Worm (Caenorhabditis elegans) whole organism, late embryonic: Measurements from ENCODE around the gene mca-3.

Source experiments
- K09A11.1 ChIP-seq: sonication (generic microtip); optimal IDR thresholded peaks from 2 replicates; lab custom pipeline; 2017; ENCODE audit warnings: antibody characterized with exemption, mild to moderate bottlenecking, missing genetic modification characterization, missing compliant biosample characterization; ENCODE audit not compliant: insufficient read depth
- T23F11.4 ChIP-seq: fragments of 200-800 bp; sonication (Bioruptor generic); optimal IDR thresholded peaks from 2 replicates; lab custom pipeline; 2018; ENCODE audit warnings: mild to moderate bottlenecking, missing genetic modification characterization, missing compliant biosample characterization
- Y22D7AL.16 ChIP-seq: sonication (generic microtip); optimal IDR thresholded peaks from 2 replicates; lab custom pipeline; 2016; ENCODE audit warnings: missing genetic modification characterization, missing compliant biosample characterization
- ama-1 ChIP-seq: fragments of 150-350 bp; optimal IDR thresholded peaks from 2 replicates; lab custom pipeline; 2014
- ceh-24 ChIP-seq: sonication (generic microtip); optimal IDR thresholded peaks from 2 replicates; lab custom pipeline; 2016; ENCODE audit warnings: mild to moderate bottlenecking, missing genetic modification characterization, missing compliant biosample characterization
- ceh-30 ChIP-seq: fragments of 150-350 bp; optimal IDR thresholded peaks from 2 replicates; lab custom pipeline; 2014; ENCODE audit warnings: missing biosample characterization, missing genetic modification characterization
- ceh-34 ChIP-seq: sonication (generic microtip); optimal IDR thresholded peaks from 2 replicates; lab custom pipeline; 2016; ENCODE audit warnings: mild to moderate bottlenecking, missing genetic modification characterization, missing compliant biosample characterization
- ceh-48 ChIP-seq: sonication (generic microtip); optimal IDR thresholded peaks from 2 replicates; lab custom pipeline; 2016; ENCODE audit warnings: missing genetic modification characterization, inconsistent platforms, missing compliant biosample characterization
- elt-2 ChIP-seq: sonication (generic microtip); optimal IDR thresholded peaks from 2 replicates; lab custom pipeline; 2016; ENCODE audit warnings: missing genetic modification reagents, missing genetic modification characterization, missing compliant biosample characterization
- ets-4 ChIP-seq: sonication (generic microtip); optimal IDR thresholded peaks from 2 replicates; lab custom pipeline; 2016; ENCODE audit warnings: missing genetic modification characterization, missing compliant biosample characterization
- gmeb-2 ChIP-seq: sonication (generic microtip); optimal IDR thresholded peaks from 2 replicates; lab custom pipeline; 2016; ENCODE audit warnings: missing genetic modification characterization, inconsistent platforms, missing compliant biosample characterization
- hlh-13 ChIP-seq: fragments of 200-800 bp; sonication (Bioruptor generic); optimal IDR thresholded peaks from 2 replicates; lab custom pipeline; 2018; ENCODE audit warnings: mild to moderate bottlenecking, missing genetic modification characterization, missing compliant biosample characterization
- hlh-30 ChIP-seq: sonication (generic microtip); optimal IDR thresholded peaks from 2 replicates; lab custom pipeline; 2017; ENCODE audit warnings: antibody characterized with exemption, missing genetic modification characterization, missing compliant biosample characterization; ENCODE audit not compliant: insufficient read depth
- hlh-6 ChIP-seq: sonication (generic microtip); optimal IDR thresholded peaks from 2 replicates; lab custom pipeline; 2016; ENCODE audit warnings: missing genotype, missing genetic modification characterization, missing compliant biosample characterization
- lim-6 ChIP-seq: sonication (generic microtip); optimal IDR thresholded peaks from 2 replicates; lab custom pipeline; 2016; ENCODE audit warnings: missing genetic modification characterization, missing compliant biosample characterization
- lin-11 ChIP-seq: fragments of 200-800 bp; sonication (Bioruptor generic); optimal IDR thresholded peaks from 2 replicates; lab custom pipeline; 2018; ENCODE audit warnings: mild to moderate bottlenecking, missing genetic modification characterization, missing compliant biosample characterization
- mec-3 ChIP-seq: sonication (generic microtip); optimal IDR thresholded peaks from 2 replicates; lab custom pipeline; 2016; ENCODE audit warnings: borderline replicate concordance, missing genetic modification characterization, missing compliant biosample characterization
- nhr-232 ChIP-seq: sonication (generic microtip); optimal IDR thresholded peaks from 2 replicates; lab custom pipeline; 2016; ENCODE audit warnings: missing genetic modification characterization, missing compliant biosample characterization
- npax-4 ChIP-seq: sonication (generic microtip); optimal IDR thresholded peaks from 2 replicates; lab custom pipeline; 2016; ENCODE audit warnings: missing genetic modification characterization, missing compliant biosample characterization
- pat-9 ChIP-seq: fragments of 200-800 bp; sonication (Bioruptor generic); optimal IDR thresholded peaks from 2 replicates; lab custom pipeline; 2018; ENCODE audit warnings: mild to moderate bottlenecking, missing genetic modification characterization, moderate library complexity, missing compliant biosample characterization
- pha-2 ChIP-seq: sonication (generic microtip); optimal IDR thresholded peaks from 2 replicates; lab custom pipeline; 2017; ENCODE audit warnings: mild to moderate bottlenecking, missing genetic modification characterization, missing compliant biosample characterization
- pha-4 ChIP-seq: fragments of 150-350 bp; optimal IDR thresholded peaks from 2 replicates; lab custom pipeline; 2018; ENCODE audit warnings: missing biosample characterization, missing genetic modification reagents, missing genetic modification characterization
- pqm-1 ChIP-seq: sonication (generic microtip); optimal IDR thresholded peaks from 2 replicates; lab custom pipeline; 2016; ENCODE audit warnings: missing genetic modification characterization, missing compliant biosample characterization
- pros-1 ChIP-seq: fragments of 150-350 bp; optimal IDR thresholded peaks from 2 replicates; lab custom pipeline; 2014; ENCODE audit warnings: missing biosample characterization, missing genetic modification reagents, missing genetic modification characterization
- ref-2 ChIP-seq: sonication (generic microtip); optimal IDR thresholded peaks from 2 replicates; lab custom pipeline; 2016; ENCODE audit warnings: missing genetic modification characterization, missing compliant biosample characterization
- rnt-1 ChIP-seq: sonication (generic microtip); optimal IDR thresholded peaks from 2 replicates; lab custom pipeline; 2016; ENCODE audit warnings: missing genetic modification characterization, missing compliant biosample characterization
- tbx-7 ChIP-seq: sonication (generic microtip); optimal IDR thresholded peaks from 2 replicates; lab custom pipeline; 2016; ENCODE audit warnings: missing genotype, missing genetic modification characterization, missing compliant biosample characterization
- unc-3 ChIP-seq, 2 experiments: fragments of 200-800 bp in 1 of 2; sonication (Bioruptor generic) in 1 of 2; sonication (generic microtip) in 1 of 2; conservative IDR thresholded peaks in 1 of 2; optimal IDR thresholded peaks in 1 of 2; 2 replicates each; pipeline versions ENCODE4 v1.3.6 to Lab custom; 2016 to 2022; ENCODE audit warnings: missing compliant biosample characterization in 2 of 2, missing genetic modification characterization in 2 of 2, missing genetic modification reagents in 1 of 2
- unc-42 ChIP-seq: sonication (generic microtip); optimal IDR thresholded peaks from 2 replicates; lab custom pipeline; 2016; ENCODE audit warnings: missing genotype, missing genetic modification characterization, missing compliant biosample characterization
- unc-55 ChIP-seq: sonication (generic microtip); optimal IDR thresholded peaks from 2 replicates; lab custom pipeline; 2017; ENCODE audit warnings: missing biosample characterization, missing genetic modification reagents, missing genetic modification characterization
- unc-86 ChIP-seq: sonication (generic microtip); optimal IDR thresholded peaks from 2 replicates; lab custom pipeline; 2016; ENCODE audit warnings: missing genetic modification characterization, missing compliant biosample characterization

mca-3 gene

DNA sequence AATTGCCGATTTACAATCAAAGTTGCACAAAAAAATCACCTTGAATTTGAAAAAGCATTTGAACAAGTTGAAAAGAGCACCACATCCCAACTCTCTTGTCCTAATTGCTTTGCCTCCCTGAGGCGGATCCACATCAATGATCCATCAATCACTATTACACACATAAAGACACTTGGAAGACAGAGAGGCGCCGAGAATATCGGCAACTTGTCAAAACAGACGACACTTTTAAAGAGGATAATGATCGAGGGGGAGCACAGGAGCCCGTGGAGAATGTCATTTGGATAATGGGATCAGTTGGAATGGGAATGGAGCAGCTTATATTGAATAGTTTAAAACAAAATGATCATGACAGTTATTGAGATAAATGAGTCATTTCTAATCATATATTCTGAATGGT, 31.7 kb downstream of the mca-3 start:
- TF ChIP-seq ref-2 (no peak), ceh-30 (tag; lab: Kevin White, UChicago) (no peak), rnt-1 (tag; lab: Kevin White, UChicago) (peak; percentile 27), ceh-48 (tag; lab: Kevin White, UChicago) (no peak), Y22D7AL.16 (no peak), unc-55 (GFP tag; lab: Kevin White, UChicago) (peak; percentile 97)

- TF ChIP-seq ref-2 (no peak), ets-4 (no peak), hlh-30 (tag; lab: Kevin White, UChicago) (no peak), hlh-13 (no peak), unc-3 (GFP tag; conservative IDR thresholded peaks at IDR 0.05; lab: Robert Waterston, UW) (no peak), unc-3 (tag; optimal IDR thresholded peaks at IDR 0.05; lab: Kevin White, UChicago) (no peak), ama-1 (no peak), gmeb-2 (tag; lab: Kevin White, UChicago) (no peak), pqm-1 (no peak)
- TF ChIP-seq, all 69 proteins: peak for 0
Observed at ce11 chrIV:3097019-3097418, 35.9 kb downstream of the mca-3 start.

DNA sequence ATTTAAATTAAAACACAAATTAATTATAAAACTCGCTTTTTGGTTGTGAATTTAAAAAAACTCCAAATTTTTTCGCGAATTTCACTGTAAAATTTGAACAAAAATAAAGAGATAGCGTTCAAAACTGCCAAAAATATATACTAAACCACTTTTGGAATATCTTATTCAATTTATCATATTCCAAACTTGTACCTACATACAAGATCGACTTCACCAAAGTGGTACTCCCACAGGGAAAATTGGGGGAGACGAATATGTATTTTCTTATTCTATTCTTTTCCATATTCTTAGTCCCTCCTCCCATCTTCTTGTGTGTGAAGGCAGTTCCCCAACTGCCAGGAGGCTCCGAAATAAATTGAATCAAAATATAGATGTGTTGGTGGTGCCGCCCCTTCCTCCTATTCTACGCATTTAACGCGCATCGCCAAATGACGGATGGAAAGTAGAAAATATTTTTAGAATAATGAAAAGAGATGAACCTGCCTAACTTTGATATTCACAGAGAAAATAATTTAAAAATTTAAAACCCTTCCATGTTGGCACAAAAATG, 36.9 kb downstream of the mca-3 start:
- TF ChIP-seq pha-2 (tag; lab: Kevin White, UChicago): no peak
- TF ChIP-seq unc-42 (tag; lab: Kevin White, UChicago): peak; percentile 71
- TF ChIP-seq lin-11: no peak

ce11 chrIV:3092978-3093377, 40.0 kb downstream of the mca-3 start:
- no peak for TF ChIP-seq unc-3 (GFP tag; conservative IDR thresholded peaks at IDR 0.05; lab: Robert Waterston, UW)
- TF ChIP-seq unc-3 (tag; optimal IDR thresholded peaks at IDR 0.05; lab: Kevin White, UChicago): no peak
- TF ChIP-seq Y22D7AL.16: no peak
- no peak for TF ChIP-seq pat-9 (tag; lab: Kevin White, UChicago)
- no peak for TF ChIP-seq ceh-30 (tag; lab: Kevin White, UChicago)
- no peak for TF ChIP-seq npax-4 (tag; lab: Kevin White, UChicago)
- TF ChIP-seq unc-42 (tag; lab: Kevin White, UChicago): no peak
- no peak for TF ChIP-seq T23F11.4 (GFP tag; lab: Kevin White, UChicago)
- no peak for TF ChIP-seq lim-6 (tag; lab: Kevin White, UChicago)
- no peak for TF ChIP-seq ceh-34
- TF ChIP-seq elt-2 (tag; lab: Kevin White, UChicago): no peak

DNA sequence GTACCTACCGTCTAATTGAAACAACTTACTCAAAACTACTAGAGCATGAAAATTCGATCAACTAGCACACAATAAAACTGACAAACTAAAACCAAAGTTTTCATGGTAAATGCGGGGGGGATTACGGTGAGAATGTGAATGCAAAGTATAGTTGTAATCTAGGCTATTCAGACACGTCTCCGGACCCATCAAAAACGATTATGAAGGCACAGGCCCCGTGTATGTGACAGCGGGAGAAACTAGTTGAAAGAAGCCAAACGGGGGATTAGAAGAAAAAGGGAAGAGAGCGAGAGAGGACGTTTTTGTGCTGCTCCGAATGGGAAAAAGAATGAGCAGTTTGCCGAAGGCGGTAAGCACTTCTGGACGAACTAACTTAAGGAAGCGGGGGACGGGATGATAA, 41.8 kb downstream of the mca-3 start:
- TF ChIP-seq unc-42 (tag; lab: Kevin White, UChicago) (peak; percentile 12), ama-1 (no peak)

ce11 chrIV:3089611-3090010, 43.3 kb downstream of the mca-3 start:
- TF ChIP-seq hlh-6 (tag; lab: Kevin White, UChicago) (no peak), pha-4 (no peak), nhr-232 (tag; lab: Kevin White, UChicago) (no peak), tbx-7 (tag; lab: Kevin White, UChicago) (no peak), pha-2 (tag; lab: Kevin White, UChicago) (no peak), ets-4 (no peak), ceh-24 (no peak), pros-1 (tag; lab: Kevin White, UChicago) (no peak), K09A11.1 (no peak), mec-3 (no peak), unc-86 (tag; lab: Kevin White, UChicago) (no peak), rnt-1 (tag; lab: Kevin White, UChicago) (no peak), unc-55 (GFP tag; lab: Kevin White, UChicago) (no peak)
